Worm (Caenorhabditis elegans) whole organism, young adult: ENCODE measurements around the gene F19H6.4.

Experiments used
- B0019.2 ChIP-seq: fragments of 200-800 bp; sonication (Bioruptor generic); conservative IDR thresholded peaks from 2 replicates; pipeline ENCODE4 v1.3.6; 2022; ENCODE audit warnings: missing genetic modification reagents, missing genetic modification characterization, missing compliant biosample characterization
- B0035.1 ChIP-seq: sonication (generic microtip); optimal IDR thresholded peaks from 2 replicates; lab custom pipeline; 2016; ENCODE audit warnings: missing genetic modification characterization, mild to moderate bottlenecking, missing compliant biosample characterization, missing genotype, missing genetic modification reagents
- C06A6.2 ChIP-seq: fragments of 200-800 bp; sonication (Bioruptor generic); conservative IDR thresholded peaks from 2 replicates; pipeline ENCODE4 v1.3.6; 2022; ENCODE audit warnings: missing genetic modification characterization, missing compliant biosample characterization
- D2030.7 ChIP-seq: fragments of 200-800 bp; sonication (Bioruptor generic); IDR thresholded peaks from 2 replicates; pipeline ENCODE4 v1.3.6; 2022; ENCODE audit warnings: missing genetic modification reagents, missing genetic modification characterization, missing compliant biosample characterization
- F10E7.11 ChIP-seq: sonication (generic microtip); optimal IDR thresholded peaks from 2 replicates; lab custom pipeline; 2017; ENCODE audit warnings: mild to moderate bottlenecking, missing genetic modification characterization, moderate library complexity, missing compliant biosample characterization
- F22D6.2 ChIP-seq: sonication (generic microtip); optimal IDR thresholded peaks from 2 replicates; lab custom pipeline; 2016; ENCODE audit warnings: mild to moderate bottlenecking, missing genetic modification characterization, missing compliant biosample characterization
- F23B12.7 ChIP-seq: sonication (generic microtip); optimal IDR thresholded peaks from 2 replicates; lab custom pipeline; 2017; ENCODE audit warnings: missing genetic modification characterization, mild to moderate bottlenecking, missing compliant biosample characterization, antibody characterized with exemption, moderate library complexity; ENCODE audit not compliant: insufficient read depth
- F37B4.10 ChIP-seq: fragments of 200-800 bp; sonication (Bioruptor generic); IDR thresholded peaks from 2 replicates; pipeline ENCODE4 v1.3.6; 2022; ENCODE audit warnings: missing genetic modification characterization, missing compliant biosample characterization
- F52B5.7 ChIP-seq: sonication (generic microtip); optimal IDR thresholded peaks from 2 replicates; lab custom pipeline; 2016; ENCODE audit warnings: mild to moderate bottlenecking, missing genetic modification characterization, missing compliant biosample characterization
- F55B11.4 ChIP-seq: sonication (generic microtip); optimal IDR thresholded peaks from 2 replicates; lab custom pipeline; 2016; ENCODE audit warnings: missing compliant biosample characterization, missing genetic modification characterization, borderline replicate concordance; ENCODE audit not compliant: insufficient read depth
- T07F8.4 ChIP-seq: sonication (generic microtip); optimal IDR thresholded peaks from 2 replicates; lab custom pipeline; 2016; ENCODE audit warnings: mild to moderate bottlenecking, missing genetic modification characterization, moderate library complexity, missing compliant biosample characterization
- Y53F4B.3 ChIP-seq: fragments of 200-800 bp; sonication (Bioruptor generic); IDR thresholded peaks from 2 replicates; pipeline ENCODE4 v1.3.6; 2022; ENCODE audit warnings: missing genetic modification reagents, missing genetic modification characterization, missing compliant biosample characterization
- Y56A3A.18 ChIP-seq: fragments of 200-800 bp; sonication (Bioruptor generic); IDR thresholded peaks from 2 replicates; pipeline ENCODE4 v1.3.6; 2022; ENCODE audit warnings: missing genetic modification reagents, missing genetic modification characterization, missing compliant biosample characterization
- Y79H2A.3 ChIP-seq: fragments of 200-800 bp; sonication (Bioruptor generic); conservative IDR thresholded peaks from 2 replicates; pipeline ENCODE4 v1.3.6; 2022; ENCODE audit warnings: missing genetic modification reagents, missing genetic modification characterization, missing compliant biosample characterization
- aptf-2 ChIP-seq: fragments of 200-800 bp; sonication (Bioruptor generic); conservative IDR thresholded peaks from 2 replicates; pipeline ENCODE4 v1.3.6; 2022; ENCODE audit warnings: missing genetic modification reagents, missing genetic modification characterization, missing compliant biosample characterization
- aptf-3 ChIP-seq: fragments of 200-800 bp; sonication (Bioruptor generic); IDR thresholded peaks from 2 replicates; pipeline ENCODE4 v1.3.6; 2022; ENCODE audit warnings: missing genetic modification characterization, missing compliant biosample characterization
- atf-7 ChIP-seq: sonication (generic microtip); optimal IDR thresholded peaks from 2 replicates; lab custom pipeline; 2017; ENCODE audit warnings: mild to moderate bottlenecking, missing genetic modification characterization, missing compliant biosample characterization
- athp-1 ChIP-seq: sonication (generic microtip); optimal IDR thresholded peaks from 2 replicates; lab custom pipeline; 2017; ENCODE audit warnings: mild to moderate bottlenecking, missing genetic modification characterization, missing compliant biosample characterization
- attf-3 ChIP-seq: fragments of 200-800 bp; sonication (Bioruptor generic); conservative IDR thresholded peaks from 2 replicates; pipeline ENCODE4 v1.3.6; 2022; ENCODE audit warnings: missing genetic modification reagents, missing genetic modification characterization, missing compliant biosample characterization
- attf-5 ChIP-seq: fragments of 200-800 bp; sonication (Bioruptor generic); optimal IDR thresholded peaks from 2 replicates; lab custom pipeline; 2018; ENCODE audit warnings: mild to moderate bottlenecking, missing genetic modification characterization, missing compliant biosample characterization
- bed-1 ChIP-seq: fragments of 200-800 bp; sonication (Bioruptor generic); IDR thresholded peaks from 2 replicates; pipeline ENCODE4 v1.3.6; 2022; ENCODE audit warnings: missing genetic modification reagents, missing genetic modification characterization, missing compliant biosample characterization
- ceh-100 ChIP-seq: fragments of 200-800 bp; sonication (Bioruptor generic); IDR thresholded peaks from 2 replicates; pipeline ENCODE4 v1.3.6; 2022; ENCODE audit warnings: missing genetic modification reagents, missing genetic modification characterization, missing compliant biosample characterization
- ceh-27 ChIP-seq: fragments of 200-800 bp; sonication (Bioruptor generic); optimal IDR thresholded peaks from 2 replicates; lab custom pipeline; 2018; ENCODE audit warnings: mild to moderate bottlenecking, missing genetic modification characterization, moderate library complexity, missing compliant biosample characterization
- egrh-3 ChIP-seq: fragments of 200-800 bp; sonication (Bioruptor generic); IDR thresholded peaks from 2 replicates; pipeline ENCODE4 v1.3.6; 2022; ENCODE audit warnings: missing genetic modification reagents, missing genetic modification characterization, missing compliant biosample characterization
- ekl-4 ChIP-seq: fragments of 200-800 bp; sonication (Bioruptor generic); IDR thresholded peaks from 2 replicates; pipeline ENCODE4 v1.3.6; 2022; ENCODE audit warnings: missing genetic modification reagents, missing genetic modification characterization, missing compliant biosample characterization
- hrde-1 ChIP-seq: sonication (generic microtip); optimal IDR thresholded peaks from 2 replicates; lab custom pipeline; 2016; ENCODE audit warnings: missing genetic modification characterization, mild to moderate bottlenecking, missing compliant biosample characterization, moderate library complexity, missing genotype, missing genetic modification reagents, borderline replicate concordance
- hsf-1 ChIP-seq: fragments of 200-800 bp; sonication (Bioruptor generic); IDR thresholded peaks from 2 replicates; pipeline ENCODE4 v1.3.6; 2022; ENCODE audit warnings: missing genetic modification reagents, missing genetic modification characterization, missing compliant biosample characterization
- lag-1 ChIP-seq: fragments of 200-800 bp; sonication (Bioruptor generic); IDR thresholded peaks from 2 replicates; pipeline ENCODE4 v1.3.6; 2022; ENCODE audit warnings: missing genetic modification reagents, missing genetic modification characterization, missing compliant biosample characterization
- lin-26 ChIP-seq: fragments of 200-800 bp; sonication (Bioruptor generic); IDR thresholded peaks from 2 replicates; pipeline ENCODE4 v1.3.6; 2022; ENCODE audit warnings: missing genetic modification reagents, missing genetic modification characterization, missing compliant biosample characterization
- lin-54 ChIP-seq: fragments of 200-800 bp; sonication (Bioruptor generic); optimal IDR thresholded peaks from 2 replicates; lab custom pipeline; 2018; ENCODE audit warnings: mild to moderate bottlenecking, missing genetic modification characterization, missing compliant biosample characterization
- lsl-1 ChIP-seq: fragments of 200-800 bp; sonication (Bioruptor generic); optimal IDR thresholded peaks from 2 replicates; lab custom pipeline; 2018; ENCODE audit warnings: mild to moderate bottlenecking, missing genetic modification characterization, moderate library complexity, missing compliant biosample characterization
- lsy-27 ChIP-seq: sonication (generic microtip); optimal IDR thresholded peaks from 2 replicates; lab custom pipeline; 2017; ENCODE audit warnings: missing genetic modification characterization, mild to moderate bottlenecking, missing compliant biosample characterization, antibody characterized with exemption, missing genotype, borderline replicate concordance; ENCODE audit not compliant: insufficient read depth
- madf-3 ChIP-seq: fragments of 200-800 bp; sonication (Bioruptor generic); IDR thresholded peaks from 2 replicates; pipeline ENCODE4 v1.3.6; 2022; ENCODE audit warnings: missing genetic modification reagents, missing genetic modification characterization, missing compliant biosample characterization
- mxl-1 ChIP-seq: sonication (generic microtip); optimal IDR thresholded peaks from 2 replicates; lab custom pipeline; 2016; ENCODE audit warnings: missing genetic modification characterization, missing compliant biosample characterization
- nfya-2 ChIP-seq: fragments of 200-800 bp; sonication (Bioruptor generic); IDR thresholded peaks from 2 replicates; pipeline ENCODE4 v1.3.6; 2022; ENCODE audit warnings: missing genetic modification reagents, missing genetic modification characterization, missing compliant biosample characterization
- nhr-120 ChIP-seq: fragments of 200-800 bp; sonication (Bioruptor generic); IDR thresholded peaks from 2 replicates; pipeline ENCODE4 v1.3.6; 2022; ENCODE audit warnings: missing genetic modification characterization, missing compliant biosample characterization
- nhr-179 ChIP-seq: sonication (generic microtip); optimal IDR thresholded peaks from 2 replicates; lab custom pipeline; 2016; ENCODE audit warnings: mild to moderate bottlenecking, missing genetic modification characterization, missing compliant biosample characterization
- rec-8 ChIP-seq, 2 experiments: sonication (generic microtip); optimal IDR thresholded peaks; 2 replicates each; lab custom pipeline; 2016; ENCODE audit warnings: mild to moderate bottlenecking in 2 of 2, missing genetic modification characterization in 2 of 2, missing genetic modification reagents in 2 of 2, missing genotype in 2 of 2, missing biosample characterization in 1 of 2, missing compliant biosample characterization in 1 of 2, moderate library complexity in 1 of 2
- rpc-1 ChIP-seq, 2 experiments: fragments of 150-350 bp in 1 of 2; sonication (generic microtip) in 1 of 2; optimal IDR thresholded peaks; 2 replicates each; lab custom pipeline; 2014 to 2018; ENCODE audit warnings: missing biosample characterization in 1 of 2, missing genetic modification characterization in 1 of 2, missing genetic modification reagents in 1 of 2, missing genotype in 1 of 2
- somi-1 ChIP-seq: fragments of 200-800 bp; sonication (Bioruptor generic); optimal IDR thresholded peaks from 2 replicates; lab custom pipeline; 2018; ENCODE audit warnings: mild to moderate bottlenecking, missing genetic modification characterization, missing compliant biosample characterization
- tbx-9 ChIP-seq: sonication (generic microtip); optimal IDR thresholded peaks from 2 replicates; lab custom pipeline; 2016; ENCODE audit warnings: borderline replicate concordance, missing genetic modification characterization, inconsistent platforms, missing compliant biosample characterization
- tlf-1 ChIP-seq: fragments of 200-800 bp; sonication (Bioruptor generic); optimal IDR thresholded peaks from 2 replicates; lab custom pipeline; 2018; ENCODE audit warnings: mild to moderate bottlenecking, missing genetic modification characterization, missing compliant biosample characterization
- unc-62 ChIP-seq: fragments of 150-350 bp; optimal IDR thresholded peaks from 2 replicates; lab custom pipeline; 2014; ENCODE audit warnings: missing biosample characterization, missing genetic modification reagents, missing genetic modification characterization
- zfh-2 ChIP-seq: fragments of 200-800 bp; sonication (Bioruptor generic); conservative IDR thresholded peaks from 2 replicates; pipeline ENCODE4 v1.3.6; 2022; ENCODE audit warnings: missing genetic modification reagents, missing genetic modification characterization, missing compliant biosample characterization
- zim-3 ChIP-seq: sonication (generic microtip); optimal IDR thresholded peaks from 2 replicates; lab custom pipeline; 2017; ENCODE audit warnings: mild to moderate bottlenecking, missing genetic modification characterization, moderate library complexity, missing compliant biosample characterization
- ztf-22 ChIP-seq: fragments of 200-800 bp; sonication (Bioruptor generic); optimal IDR thresholded peaks from 2 replicates; lab custom pipeline; 2018; ENCODE audit warnings: mild to moderate bottlenecking, missing genetic modification characterization, moderate library complexity, missing compliant biosample characterization
- ztf-25 ChIP-seq: fragments of 200-800 bp; sonication (Bioruptor generic); IDR thresholded peaks from 2 replicates; pipeline ENCODE4 v1.3.6; 2022; ENCODE audit warnings: missing genetic modification reagents, missing genetic modification characterization, missing compliant biosample characterization
- ztf-6 ChIP-seq: fragments of 200-800 bp; sonication (Bioruptor generic); IDR thresholded peaks from 2 replicates; pipeline ENCODE4 v1.3.6; 2022; ENCODE audit warnings: missing genetic modification reagents, missing genetic modification characterization, missing compliant biosample characterization

Gene F19H6.4

DNA sequence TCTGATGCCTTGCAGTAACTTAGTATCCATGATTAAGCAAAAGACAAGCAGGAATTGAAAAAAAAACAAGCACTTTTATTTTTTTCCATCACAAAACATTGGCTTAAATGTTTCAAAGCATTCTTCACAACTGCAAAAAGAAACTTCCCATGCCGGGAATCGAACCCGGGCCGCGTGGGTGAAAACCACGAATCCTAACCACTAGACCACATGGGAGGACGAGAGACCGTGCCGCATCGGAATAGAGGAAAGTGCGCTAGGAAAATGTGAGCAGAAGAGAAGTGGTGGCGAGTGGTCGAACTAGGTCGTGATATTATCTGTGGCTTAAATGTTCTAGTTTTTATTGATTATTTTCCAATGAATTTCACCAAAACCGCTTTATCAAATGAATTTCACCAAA is 2.0 kb downstream of the F19H6.4 start:
- TF ChIP-seq F52B5.7 (tag; lab: Kevin White, UChicago) (no peak), madf-3 (GFP tag; lab: Robert Waterston, UW) (no peak), Y56A3A.18 (GFP tag; lab: Robert Waterston, UW) (0 out of 2 replicates have a peak, but pooled peaks have one; percentile 71), nfya-2 (GFP tag; lab: Robert Waterston, UW) (no peak), lin-54 (GFP tag; lab: Kevin White, UChicago) (peak; percentile 27), bed-1 (GFP tag; lab: Robert Waterston, UW) (no peak), zfh-2 (GFP tag; lab: Robert Waterston, UW) (0 out of 2 replicates have a peak, but pooled peaks have one; percentile 31), F10E7.11 (tag; lab: Kevin White, UChicago) (no peak), attf-3 (GFP tag; lab: Robert Waterston, UW) (0 out of 2 replicates have a peak, but pooled peaks have one; percentile 35), somi-1 (GFP tag; lab: Kevin White, UChicago) (peak; percentile 31), lin-26 (GFP tag; lab: Robert Waterston, UW) (peak; percentile 86), atf-7 (tag; lab: Kevin White, UChicago) (no peak), hrde-1 (tag; lab: Kevin White, UChicago) (no peak), aptf-3 (no peak), ztf-6 (GFP tag; lab: Robert Waterston, UW) (no peak), nhr-120 (GFP tag; lab: Robert Waterston, UW) (no peak), Y53F4B.3 (GFP tag; lab: Robert Waterston, UW) (peak; percentile 46; the same call in 1 of the 2 replicates), D2030.7 (GFP tag; lab: Robert Waterston, UW) (peak; percentile 83), hsf-1 (GFP tag; lab: Robert Waterston, UW) (no peak), F23B12.7 (tag; lab: Kevin White, UChicago) (no peak), B0019.2 (GFP tag; lab: Robert Waterston, UW) (no peak), F55B11.4 (tag; lab: Kevin White, UChicago) (no peak), mxl-1 (tag; lab: Kevin White, UChicago) (no peak), B0035.1 (peak; percentile 25), egrh-3 (GFP tag; lab: Robert Waterston, UW) (peak; percentile 42), lag-1 (GFP tag; lab: Robert Waterston, UW) (no peak), zim-3 (no peak), ceh-100 (GFP tag; lab: Robert Waterston, UW) (no peak), aptf-2 (GFP tag; lab: Robert Waterston, UW) (no peak), unc-62 (GFP tag; lab: Kevin White, UChicago) (no peak), ztf-22 (no peak), F22D6.2 (tag; lab: Kevin White, UChicago) (no peak), ekl-4 (GFP tag; lab: Robert Waterston, UW) (peak; percentile 41; the same call in 1 of the 2 replicates), ceh-27 (GFP tag; lab: Kevin White, UChicago) (peak; percentile 75), attf-5 (GFP tag; lab: Kevin White, UChicago) (peak; percentile 28), athp-1 (tag; lab: Kevin White, UChicago) (no peak), tlf-1 (GFP tag; lab: Kevin White, UChicago) (no peak), Y79H2A.3 (GFP tag; lab: Robert Waterston, UW) (no peak), C06A6.2 (GFP tag; lab: Robert Waterston, UW) (0 out of 2 replicates have a peak, but pooled peaks have one; percentile 30), lsy-27 (tag; lab: Kevin White, UChicago) (no peak), nhr-179 (tag; lab: Kevin White, UChicago) (no peak), lsl-1 (GFP tag; lab: Kevin White, UChicago) (no peak), rec-8 (tag; optimal IDR thresholded peaks at IDR 0.05; lab: Kevin White, UChicago) (peak; percentile 17 to 56), tbx-9 (no peak), T07F8.4 (no peak), F37B4.10 (no peak), rpc-1 (optimal IDR thresholded peaks at IDR 0.05; lab: Kevin White, UChicago) (peak; percentile 65), rpc-1 (tag; optimal IDR thresholded peaks at IDR 0.05; lab: Kevin White, UChicago) (peak; percentile 81), ztf-25 (GFP tag; lab: Robert Waterston, UW) (0 out of 2 replicates have a peak, but pooled peaks have one; percentile 46)
